Fruit fly (Drosophila melanogaster): ENCODE measurements around the gene CG15728.

dm6 chrX:12583870-12584390 is 40.2 kb upstream of the CG15728 start:
- no peak for TF ChIP-seq Mnt (GFP tag; optimal IDR thresholded peaks at IDR 0.05)
- TF ChIP-seq cic (GFP tag; optimal IDR thresholded peaks at IDR 0.05) = no peak
- no peak for TF ChIP-seq cnc (optimal IDR thresholded peaks at IDR 0.05)
- TF ChIP-seq tj (GFP tag; optimal IDR thresholded peaks at IDR 0.05) = no peak
- no peak for TF ChIP-seq Crg-1 (GFP tag; optimal IDR thresholded peaks at IDR 0.05)
- TF ChIP-seq CG11617 (GFP tag; optimal IDR thresholded peaks at IDR 0.05) = no peak
- TF ChIP-seq toe (GFP tag; optimal IDR thresholded peaks at IDR 0.05) = no peak
- TF ChIP-seq CG7101 (tag; optimal IDR thresholded peaks at IDR 0.05) = no peak
- no peak for TF ChIP-seq CG7045 (GFP tag; optimal IDR thresholded peaks at IDR 0.05)
- TF ChIP-seq CG1620 (GFP tag; optimal IDR thresholded peaks at IDR 0.05) = no peak

Measured in whole organism, adult.